Fruit fly (Drosophila melanogaster) whole organism, prepupa: ENCODE measurements around the gene Tsp86D.

ENCODE experiments used
- CG10669 ChIP-seq: fragments of 200-800 bp; sonication (Bioruptor generic); optimal IDR thresholded peaks from 3 replicates; lab custom pipeline; 2018; ENCODE audit warnings: missing biosample characterization, mild to moderate bottlenecking, missing genetic modification characterization, moderate library complexity
- CG11294 ChIP-seq: fragments of 200-800 bp; sonication (Bioruptor generic); IDR thresholded peaks from 2 replicates; pipeline ENCODE4 v1.3.6; 2022; ENCODE audit warnings: missing biosample characterization, missing genetic modification characterization
- CG11762 ChIP-seq: fragments of 200-800 bp; sonication (Bioruptor generic); optimal IDR thresholded peaks from 3 replicates; lab custom pipeline; 2016; ENCODE audit warnings: missing biosample characterization, missing genetic modification characterization; ENCODE audit not compliant: insufficient read depth
- CG15336 ChIP-seq: fragments of 200-800 bp; sonication (Bioruptor generic); IDR thresholded peaks from 2 replicates; pipeline ENCODE4 v1.3.6; 2022; ENCODE audit warnings: missing biosample characterization, missing genetic modification characterization
- CG1621 ChIP-seq: fragments of 200-800 bp; sonication (Bioruptor generic); optimal IDR thresholded peaks from 3 replicates; lab custom pipeline; 2018; ENCODE audit warnings: missing biosample characterization, mild to moderate bottlenecking, missing genetic modification characterization
- CG3032 ChIP-seq: fragments of 200-800 bp; optimal IDR thresholded peaks from 2 replicates; lab custom pipeline; 2019; ENCODE audit warnings: missing biosample characterization, mild to moderate bottlenecking, missing genetic modification characterization, moderate library complexity
- CG31627 ChIP-seq: fragments of 200-800 bp; sonication (Bioruptor generic); optimal IDR thresholded peaks from 3 replicates; lab custom pipeline; 2016; ENCODE audit warnings: missing biosample characterization, missing genetic modification characterization
- CG34406 ChIP-seq: fragments of 200-800 bp; sonication (Bioruptor generic); optimal IDR thresholded peaks from 3 replicates; lab custom pipeline; 2016; ENCODE audit warnings: missing biosample characterization, missing genetic modification characterization
- CG6163 ChIP-seq: fragments of 200-800 bp; sonication (Bioruptor generic); IDR thresholded peaks from 3 replicates; pipeline ENCODE4 v1.3.6; 2022; ENCODE audit warnings: missing biosample characterization, missing genetic modification characterization
- CG6276 ChIP-seq: fragments of 200-800 bp; sonication (Bioruptor generic); optimal IDR thresholded peaks from 2 replicates; lab custom pipeline; 2017; ENCODE audit warnings: missing biosample characterization, mild to moderate bottlenecking, missing genetic modification characterization
- CG6808 ChIP-seq: fragments of 200-800 bp; sonication (Bioruptor generic); optimal IDR thresholded peaks from 3 replicates; lab custom pipeline; 2017; ENCODE audit warnings: missing biosample characterization, missing genetic modification characterization, mild to moderate bottlenecking, moderate library complexity, missing genetic modification reagents
- CG6854 ChIP-seq: fragments of 200-800 bp; sonication (Bioruptor generic); optimal IDR thresholded peaks from 2 replicates; lab custom pipeline; 2017; ENCODE audit warnings: missing biosample characterization, mild to moderate bottlenecking, missing genetic modification characterization
- CG7368 ChIP-seq: fragments of 200-800 bp; sonication (Bioruptor generic); optimal IDR thresholded peaks from 3 replicates; lab custom pipeline; 2016; ENCODE audit warnings: missing biosample characterization, missing genetic modification characterization
- CG8119 ChIP-seq: fragments of 200-800 bp; sonication (Bioruptor generic); IDR thresholded peaks from 3 replicates; pipeline ENCODE4 v1.3.6; 2022; ENCODE audit warnings: missing biosample characterization, missing genetic modification characterization
- CG8319 ChIP-seq: fragments of 200-800 bp; sonication (Bioruptor generic); optimal IDR thresholded peaks from 3 replicates; lab custom pipeline; 2016; ENCODE audit warnings: missing biosample characterization, missing genetic modification characterization
- CG8632 ChIP-seq: fragments of 200-800 bp; sonication (Bioruptor generic); optimal IDR thresholded peaks from 3 replicates; lab custom pipeline; 2016; ENCODE audit warnings: missing biosample characterization, missing genetic modification characterization
- CG9139 ChIP-seq: fragments of 200-800 bp; sonication (Bioruptor generic); optimal IDR thresholded peaks from 3 replicates; lab custom pipeline; 2017; ENCODE audit warnings: missing biosample characterization, mild to moderate bottlenecking, missing genetic modification characterization
- Eip75B ChIP-seq: fragments of 200-800 bp; sonication (Bioruptor generic); optimal IDR thresholded peaks from 3 replicates; lab custom pipeline; 2016; ENCODE audit warnings: missing biosample characterization, missing genetic modification characterization
- Eip93F ChIP-seq: fragments of 200-800 bp; sonication (Bioruptor generic); optimal IDR thresholded peaks from 2 replicates; lab custom pipeline; 2016; ENCODE audit warnings: missing biosample characterization, mild to moderate bottlenecking, missing genetic modification characterization
- Ets21C ChIP-seq: fragments of 200-800 bp; sonication (Bioruptor generic); optimal IDR thresholded peaks from 3 replicates; lab custom pipeline; 2016; ENCODE audit warnings: missing biosample characterization, missing genetic modification characterization
- Gug ChIP-seq: fragments of 200-800 bp; sonication (Bioruptor generic); IDR thresholded peaks from 2 replicates; pipeline ENCODE4 v1.3.6; 2022; ENCODE audit warnings: missing biosample characterization, missing genetic modification characterization
- Hr38 ChIP-seq: sonication (Bioruptor generic); optimal IDR thresholded peaks from 2 replicates; lab custom pipeline; 2016; ENCODE audit warnings: missing biosample characterization, missing genetic modification characterization
- Hr39 ChIP-seq: fragments of 200-800 bp; sonication (Bioruptor generic); optimal IDR thresholded peaks from 2 replicates; lab custom pipeline; 2016; ENCODE audit warnings: missing biosample characterization, missing genetic modification characterization
- Hr4 ChIP-seq: fragments of 200-800 bp; sonication (Bioruptor generic); optimal IDR thresholded peaks from 3 replicates; lab custom pipeline; 2016; ENCODE audit warnings: missing biosample characterization, missing genetic modification characterization
- Lpt ChIP-seq: fragments of 200-800 bp; sonication (Bioruptor generic); optimal IDR thresholded peaks from 3 replicates; lab custom pipeline; 2016; ENCODE audit warnings: missing biosample characterization, missing genetic modification characterization
- Met ChIP-seq: fragments of 200-800 bp; sonication (Bioruptor generic); optimal IDR thresholded peaks from 3 replicates; lab custom pipeline; 2016; ENCODE audit warnings: missing biosample characterization, missing genetic modification characterization
- OdsH ChIP-seq: fragments of 200-800 bp; sonication (Bioruptor generic); optimal IDR thresholded peaks from 3 replicates; lab custom pipeline; 2016; ENCODE audit warnings: missing biosample characterization, missing genetic modification characterization
- Sox102F ChIP-seq: fragments of 200-800 bp; sonication (Bioruptor generic); optimal IDR thresholded peaks from 2 replicates; lab custom pipeline; 2016; ENCODE audit warnings: missing biosample characterization, mild to moderate bottlenecking, missing genetic modification characterization
- cyc ChIP-seq: fragments of 200-800 bp; sonication (Bioruptor generic); optimal IDR thresholded peaks from 3 replicates; lab custom pipeline; 2016; ENCODE audit warnings: missing biosample characterization, missing genetic modification characterization
- dac ChIP-seq: fragments of 200-800 bp; sonication (Bioruptor generic); optimal IDR thresholded peaks from 2 replicates; lab custom pipeline; 2017; ENCODE audit warnings: missing biosample characterization, mild to moderate bottlenecking, missing genetic modification characterization
- eg ChIP-seq: fragments of 200-800 bp; sonication (Bioruptor generic); IDR thresholded peaks from 3 replicates; pipeline ENCODE4 v1.3.6; 2022; ENCODE audit warnings: missing biosample characterization, missing genetic modification characterization
- esn ChIP-seq: fragments of 200-800 bp; sonication (Bioruptor generic); optimal IDR thresholded peaks from 2 replicates; lab custom pipeline; 2016; ENCODE audit warnings: missing biosample characterization, mild to moderate bottlenecking, missing genetic modification characterization, moderate library complexity
- fd59A ChIP-seq: fragments of 200-800 bp; sonication (Bioruptor generic); optimal IDR thresholded peaks from 2 replicates; lab custom pipeline; 2017; ENCODE audit warnings: missing biosample characterization, mild to moderate bottlenecking, missing genetic modification characterization, missing genetic modification reagents
- fd85E ChIP-seq: fragments of 200-800 bp; sonication (Bioruptor generic); optimal IDR thresholded peaks from 3 replicates; lab custom pipeline; 2016; ENCODE audit warnings: missing biosample characterization, missing genetic modification characterization
- fkh ChIP-seq: fragments of 200-800 bp; sonication (Bioruptor generic); optimal IDR thresholded peaks from 3 replicates; lab custom pipeline; 2017; ENCODE audit warnings: missing biosample characterization, mild to moderate bottlenecking, missing genetic modification characterization, moderate library complexity
- lz ChIP-seq: fragments of 200-800 bp; sonication (Bioruptor generic); optimal IDR thresholded peaks from 3 replicates; lab custom pipeline; 2016; ENCODE audit warnings: missing biosample characterization, missing genetic modification characterization
- net ChIP-seq: fragments of 200-800 bp; sonication (Bioruptor generic); optimal IDR thresholded peaks from 3 replicates; lab custom pipeline; 2016; ENCODE audit warnings: missing biosample characterization, missing genetic modification characterization
- pdm3 ChIP-seq: fragments of 200-800 bp; sonication (Bioruptor generic); optimal IDR thresholded peaks from 3 replicates; lab custom pipeline; 2016; ENCODE audit warnings: missing biosample characterization, missing genetic modification characterization
- spab ChIP-seq: fragments of 200-800 bp; sonication (Bioruptor generic); optimal IDR thresholded peaks from 2 replicates; lab custom pipeline; 2017; ENCODE audit warnings: missing biosample characterization, mild to moderate bottlenecking, missing genetic modification characterization, missing genetic modification reagents
- svp ChIP-seq: fragments of 200-800 bp; sonication (Bioruptor generic); peaks from one replicate; lab custom pipeline; 2016; ENCODE audit warnings: missing biosample characterization, missing genetic modification characterization
- topi ChIP-seq: fragments of 200-800 bp; sonication (Bioruptor generic); optimal IDR thresholded peaks from 3 replicates; lab custom pipeline; 2016; ENCODE audit warnings: missing biosample characterization, missing genetic modification characterization
- vri ChIP-seq: fragments of 200-800 bp; sonication (Bioruptor generic); optimal IDR thresholded peaks from 3 replicates; lab custom pipeline; 2016; ENCODE audit warnings: missing biosample characterization, mild to moderate bottlenecking, missing genetic modification characterization

The Tsp86D gene

dm6 chr3R:10886462-10887315 lies 18.2 kb downstream of the Tsp86D start (continued):
- peak; percentile 91 for TF ChIP-seq Hr39
- peak; percentile 70 for TF ChIP-seq CG1621 (tag; lab: Kevin White, UChicago)
- peak; percentile 76 for TF ChIP-seq CG6854 (GFP tag; lab: Kevin White, UChicago)
- peak; percentile 96 for TF ChIP-seq CG8119
- TF ChIP-seq svp (GFP tag; lab: Kevin White, UChicago), result peak; percentile 98
- peak; percentile 67 for TF ChIP-seq Eip93F (GFP tag; lab: Kevin White, UChicago)
- peak; percentile 93 for TF ChIP-seq topi
- peak; percentile 93 for TF ChIP-seq net (GFP tag; lab: Kevin White, UChicago)
- TF ChIP-seq spab (GFP tag; lab: Kevin White, UChicago), result peak; percentile 86
- TF ChIP-seq OdsH (GFP tag; lab: Kevin White, UChicago), result peak; percentile 93
- peak; percentile 86 for TF ChIP-seq Gug
- TF ChIP-seq CG15336, result peak; percentile 95
- peak; percentile 80 for TF ChIP-seq CG7368 (GFP tag; lab: Kevin White, UChicago)
- peak; percentile 93 for TF ChIP-seq Sox102F (GFP tag; lab: Kevin White, UChicago)
- peak; percentile 94 for TF ChIP-seq CG31627 (GFP tag; lab: Kevin White, UChicago)
- TF ChIP-seq Hr4 (GFP tag; lab: Kevin White, UChicago), result peak; percentile 94
- TF ChIP-seq CG9139, result peak; percentile 80
- TF ChIP-seq CG11762, result peak; percentile 86
- TF ChIP-seq CG6163, result peak; percentile 92
- TF ChIP-seq CG10669 (GFP tag; lab: Kevin White, UChicago), result peak; percentile 72
- TF ChIP-seq CG8319, result peak; percentile 77
- TF ChIP-seq Lpt (GFP tag; lab: Kevin White, UChicago), result peak; percentile 87
- TF ChIP-seq Eip75B, result peak; percentile 94
- TF ChIP-seq esn (GFP tag; lab: Kevin White, UChicago), result peak; percentile 94
- peak; percentile 88 for TF ChIP-seq CG8632 (GFP tag; lab: Kevin White, UChicago)
- peak; percentile 92 for TF ChIP-seq CG34406 (GFP tag; lab: Kevin White, UChicago)
- TF ChIP-seq CG11294 (GFP tag; lab: Robert Waterston, UW), result peak; percentile 83
- peak; percentile 95 for TF ChIP-seq Met (GFP tag; lab: Kevin White, UChicago)
- TF ChIP-seq Ets21C (GFP tag; lab: Kevin White, UChicago), result peak; percentile 87
- peak; percentile 91 for TF ChIP-seq cyc (GFP tag; lab: Kevin White, UChicago)
- peak; percentile 79 for TF ChIP-seq CG6808 (GFP tag; lab: Kevin White, UChicago)

- TF ChIP-seq Lpt (GFP tag; lab: Kevin White, UChicago), result no peak
- no peak for TF ChIP-seq Sox102F (GFP tag; lab: Kevin White, UChicago)
- peak; percentile 52 for TF ChIP-seq svp (GFP tag; lab: Kevin White, UChicago)
These were observed 19.8 kb downstream of the Tsp86D start for dm6 chr3R:10888300-10888632.

dm6 chr3R:10888633-10889519 lies 20.4 kb downstream of the Tsp86D start:
- TF ChIP-seq Hr38 (GFP tag; lab: Kevin White, UChicago) (no peak), CG15336 (peak; percentile 57), lz (peak; percentile 21), Gug (0 out of 2 replicates have a peak, but pooled peaks have one; percentile 19), vri (GFP tag; lab: Kevin White, UChicago) (no peak), CG10669 (GFP tag; lab: Kevin White, UChicago) (peak; percentile 47), OdsH (GFP tag; lab: Kevin White, UChicago) (peak; percentile 25), CG6163 (peak; percentile 80), dac (GFP tag; lab: Kevin White, UChicago) (no peak), CG8632 (GFP tag; lab: Kevin White, UChicago) (no peak), Hr39 (peak; percentile 19), CG6276 (GFP tag; lab: Kevin White, UChicago) (peak; percentile 77), Ets21C (GFP tag; lab: Kevin White, UChicago) (no peak), CG3032 (tag; lab: Kevin White, UChicago) (peak; percentile 62), svp (GFP tag; lab: Kevin White, UChicago) (peak; percentile 65), eg (GFP tag; lab: Robert Waterston, UW) (peak; percentile 77; the same call in 2 of the 3 replicates), pdm3 (GFP tag; lab: Kevin White, UChicago) (peak; percentile 17), fkh (GFP tag; lab: Kevin White, UChicago) (no peak), CG6854 (GFP tag; lab: Kevin White, UChicago) (peak; percentile 57), spab (GFP tag; lab: Kevin White, UChicago) (peak; percentile 81), CG6808 (GFP tag; lab: Kevin White, UChicago) (peak; percentile 95), fd85E (GFP tag; lab: Kevin White, UChicago) (peak; percentile 60), esn (GFP tag; lab: Kevin White, UChicago) (no peak), fd59A (GFP tag; lab: Kevin White, UChicago) (no peak), CG11762 (peak; percentile 62), topi (peak; percentile 22)
